Worm (Caenorhabditis elegans) whole organism, young adult: ENCODE results near the gene fem-1.

Experiments
- C06A6.2 ChIP-seq: fragments of 200-800 bp; sonication (Bioruptor generic); conservative IDR thresholded peaks from 2 replicates; pipeline ENCODE4 v1.3.6; 2022; ENCODE audit warnings: missing genetic modification characterization, missing compliant biosample characterization
- F10E7.11 ChIP-seq: sonication (generic microtip); optimal IDR thresholded peaks from 2 replicates; lab custom pipeline; 2017; ENCODE audit warnings: mild to moderate bottlenecking, missing genetic modification characterization, moderate library complexity, missing compliant biosample characterization
- F57C9.4 ChIP-seq: sonication (generic microtip); optimal IDR thresholded peaks from 2 replicates; lab custom pipeline; 2017; ENCODE audit warnings: mild to moderate bottlenecking, missing genetic modification characterization, missing compliant biosample characterization
- K11D2.4 ChIP-seq: fragments of 200-800 bp; sonication (Bioruptor generic); IDR thresholded peaks from 2 replicates; pipeline ENCODE4 v1.3.6; 2022; ENCODE audit warnings: missing genetic modification reagents, missing genetic modification characterization, missing compliant biosample characterization
- Y53F4B.3 ChIP-seq: fragments of 200-800 bp; sonication (Bioruptor generic); IDR thresholded peaks from 2 replicates; pipeline ENCODE4 v1.3.6; 2022; ENCODE audit warnings: missing genetic modification reagents, missing genetic modification characterization, missing compliant biosample characterization
- ZK185.1 ChIP-seq: sonication (generic microtip); optimal IDR thresholded peaks from 2 replicates; lab custom pipeline; 2016; ENCODE audit warnings: mild to moderate bottlenecking, missing genetic modification characterization, missing compliant biosample characterization; ENCODE audit not compliant: poor library complexity, severe bottlenecking
- aptf-3 ChIP-seq: fragments of 200-800 bp; sonication (Bioruptor generic); IDR thresholded peaks from 2 replicates; pipeline ENCODE4 v1.3.6; 2022; ENCODE audit warnings: missing genetic modification characterization, missing compliant biosample characterization
- athp-1 ChIP-seq: sonication (generic microtip); optimal IDR thresholded peaks from 2 replicates; lab custom pipeline; 2017; ENCODE audit warnings: mild to moderate bottlenecking, missing genetic modification characterization, missing compliant biosample characterization
- attf-6 ChIP-seq: fragments of 200-800 bp; sonication (Bioruptor generic); IDR thresholded peaks from 2 replicates; pipeline ENCODE4 v1.3.6; 2022; ENCODE audit warnings: missing genetic modification reagents, missing genetic modification characterization, missing compliant biosample characterization
- bed-1 ChIP-seq: fragments of 200-800 bp; sonication (Bioruptor generic); IDR thresholded peaks from 2 replicates; pipeline ENCODE4 v1.3.6; 2022; ENCODE audit warnings: missing genetic modification reagents, missing genetic modification characterization, missing compliant biosample characterization
- ceh-100 ChIP-seq: fragments of 200-800 bp; sonication (Bioruptor generic); IDR thresholded peaks from 2 replicates; pipeline ENCODE4 v1.3.6; 2022; ENCODE audit warnings: missing genetic modification reagents, missing genetic modification characterization, missing compliant biosample characterization
- ceh-40 ChIP-seq: fragments of 200-800 bp; sonication (Bioruptor generic); IDR thresholded peaks from 2 replicates; pipeline ENCODE4 v1.3.6; 2022; ENCODE audit warnings: missing genetic modification characterization, missing compliant biosample characterization
- ekl-4 ChIP-seq: fragments of 200-800 bp; sonication (Bioruptor generic); IDR thresholded peaks from 2 replicates; pipeline ENCODE4 v1.3.6; 2022; ENCODE audit warnings: missing genetic modification reagents, missing genetic modification characterization, missing compliant biosample characterization
- hsf-1 ChIP-seq: fragments of 200-800 bp; sonication (Bioruptor generic); IDR thresholded peaks from 2 replicates; pipeline ENCODE4 v1.3.6; 2022; ENCODE audit warnings: missing genetic modification reagents, missing genetic modification characterization, missing compliant biosample characterization
- let-526 ChIP-seq: fragments of 200-800 bp; sonication (Bioruptor generic); IDR thresholded peaks from 2 replicates; pipeline ENCODE4 v1.3.6; 2022; ENCODE audit warnings: missing genetic modification reagents, missing genetic modification characterization, missing compliant biosample characterization
- lin-54 ChIP-seq: fragments of 200-800 bp; sonication (Bioruptor generic); optimal IDR thresholded peaks from 2 replicates; lab custom pipeline; 2018; ENCODE audit warnings: mild to moderate bottlenecking, missing genetic modification characterization, missing compliant biosample characterization
- madf-6 ChIP-seq: fragments of 200-800 bp; sonication (Bioruptor generic); IDR thresholded peaks from 2 replicates; pipeline ENCODE4 v1.3.6; 2022; ENCODE audit warnings: missing genetic modification reagents, missing genetic modification characterization, missing compliant biosample characterization
- mel-28 ChIP-seq: sonication (generic microtip); optimal IDR thresholded peaks from 2 replicates; lab custom pipeline; 2016; ENCODE audit warnings: borderline replicate concordance, mild to moderate bottlenecking, missing genetic modification characterization, missing compliant biosample characterization
- mes-4 ChIP-seq: sonication (generic microtip); optimal IDR thresholded peaks from 2 replicates; lab custom pipeline; 2016; ENCODE audit warnings: missing genotype, missing genetic modification characterization, missing compliant biosample characterization
- mxl-1 ChIP-seq: sonication (generic microtip); optimal IDR thresholded peaks from 2 replicates; lab custom pipeline; 2016; ENCODE audit warnings: missing genetic modification characterization, missing compliant biosample characterization
- nhr-120 ChIP-seq: fragments of 200-800 bp; sonication (Bioruptor generic); IDR thresholded peaks from 2 replicates; pipeline ENCODE4 v1.3.6; 2022; ENCODE audit warnings: missing genetic modification characterization, missing compliant biosample characterization
- nhr-179 ChIP-seq: sonication (generic microtip); optimal IDR thresholded peaks from 2 replicates; lab custom pipeline; 2016; ENCODE audit warnings: mild to moderate bottlenecking, missing genetic modification characterization, missing compliant biosample characterization
- nhr-27 ChIP-seq: fragments of 200-800 bp; sonication (Bioruptor generic); optimal IDR thresholded peaks from 2 replicates; lab custom pipeline; 2018; ENCODE audit warnings: mild to moderate bottlenecking, missing genetic modification characterization, moderate library complexity, missing compliant biosample characterization
- repo-1 ChIP-seq: sonication (generic microtip); optimal IDR thresholded peaks from 2 replicates; lab custom pipeline; 2017; ENCODE audit warnings: mild to moderate bottlenecking, missing genetic modification characterization, missing compliant biosample characterization
- sea-2 ChIP-seq: fragments of 200-800 bp; sonication (Bioruptor generic); IDR thresholded peaks from 2 replicates; pipeline ENCODE4 v1.3.6; 2022; ENCODE audit warnings: missing genetic modification characterization, missing compliant biosample characterization
- snpc-4 ChIP-seq, 5 experiments: fragments of 150-350 bp in 1 of 5; sonication (generic microtip) in 4 of 5; optimal IDR thresholded peaks; 2 replicates each; lab custom pipeline; 2014 to 2018; ENCODE audit warnings: missing genetic modification characterization in 5 of 5, missing biosample characterization in 3 of 5, antibody characterized with exemption in 2 of 5, mild to moderate bottlenecking in 2 of 5, missing compliant biosample characterization in 2 of 5, missing genotype in 2 of 5, moderate library complexity in 2 of 5, missing genetic modification reagents in 1 of 5
- somi-1 ChIP-seq: fragments of 200-800 bp; sonication (Bioruptor generic); optimal IDR thresholded peaks from 2 replicates; lab custom pipeline; 2018; ENCODE audit warnings: mild to moderate bottlenecking, missing genetic modification characterization, missing compliant biosample characterization
- sptf-2 ChIP-seq: fragments of 200-800 bp; sonication (Bioruptor generic); optimal IDR thresholded peaks from 2 replicates; lab custom pipeline; 2018; ENCODE audit warnings: mild to moderate bottlenecking, missing genetic modification characterization, missing compliant biosample characterization
- tlf-1 ChIP-seq: fragments of 200-800 bp; sonication (Bioruptor generic); optimal IDR thresholded peaks from 2 replicates; lab custom pipeline; 2018; ENCODE audit warnings: mild to moderate bottlenecking, missing genetic modification characterization, missing compliant biosample characterization
- unc-130 ChIP-seq: sonication (generic microtip); optimal IDR thresholded peaks from 2 replicates; lab custom pipeline; 2016; ENCODE audit warnings: missing genetic modification reagents, missing genetic modification characterization, missing compliant biosample characterization
- xnd-1 ChIP-seq: sonication (generic microtip); optimal IDR thresholded peaks from 2 replicates; lab custom pipeline; 2016; ENCODE audit warnings: missing genotype, missing genetic modification reagents, missing genetic modification characterization, missing compliant biosample characterization
- zim-3 ChIP-seq: sonication (generic microtip); optimal IDR thresholded peaks from 2 replicates; lab custom pipeline; 2017; ENCODE audit warnings: mild to moderate bottlenecking, missing genetic modification characterization, moderate library complexity, missing compliant biosample characterization
- ztf-22 ChIP-seq: fragments of 200-800 bp; sonication (Bioruptor generic); optimal IDR thresholded peaks from 2 replicates; lab custom pipeline; 2018; ENCODE audit warnings: mild to moderate bottlenecking, missing genetic modification characterization, moderate library complexity, missing compliant biosample characterization
- ztf-26 ChIP-seq: sonication (generic microtip); optimal IDR thresholded peaks from 2 replicates; lab custom pipeline; 2017; ENCODE audit warnings: missing genetic modification characterization, missing compliant biosample characterization
- ztf-28 ChIP-seq: fragments of 200-800 bp; sonication (Bioruptor generic); IDR thresholded peaks from 2 replicates; pipeline ENCODE4 v1.3.6; 2022; ENCODE audit warnings: missing genetic modification reagents, missing genetic modification characterization, missing compliant biosample characterization
- ztf-3 ChIP-seq: fragments of 200-800 bp; sonication (Bioruptor generic); optimal IDR thresholded peaks from 2 replicates; lab custom pipeline; 2018; ENCODE audit warnings: mild to moderate bottlenecking, missing genetic modification characterization, missing compliant biosample characterization

Gene fem-1

ce11 chrIV:5580588-5581308, 43.0 kb upstream of the fem-1 start (continued):
- no peak for TF ChIP-seq athp-1 (tag; lab: Kevin White, UChicago)

DNA sequence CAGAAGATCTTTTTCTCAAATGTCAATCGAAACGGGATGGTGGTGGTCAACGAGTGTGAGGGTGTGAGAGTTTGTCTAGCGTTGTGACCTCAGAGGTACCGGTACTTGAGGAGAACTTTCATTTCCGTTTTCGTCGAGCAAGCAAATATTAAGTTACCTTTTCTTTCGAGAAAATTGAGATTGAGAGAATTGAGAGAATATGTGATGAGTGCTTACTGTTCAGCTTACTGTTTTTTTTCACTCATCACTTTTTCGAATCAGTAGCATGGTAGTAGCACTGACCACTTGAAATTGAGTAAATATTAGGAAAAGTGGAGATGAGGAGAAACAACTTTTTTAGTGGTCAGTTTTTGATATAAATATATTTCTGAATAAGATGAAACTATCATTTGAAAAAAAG, 36.3 kb upstream of the fem-1 start, which contains the start of gene T12E12.6:
Gene T12E12.6, minus strand, starts transcription at position 101 of the 400 bp plus-strand sequence.
- no peak for TF ChIP-seq ztf-22 (GFP tag; lab: Kevin White, UChicago)
- no peak for TF ChIP-seq sptf-2
- TF ChIP-seq F57C9.4, result no peak
- no peak for TF ChIP-seq Y53F4B.3
- TF ChIP-seq sea-2 (GFP tag; lab: Robert Waterston, UW), result no peak
- TF ChIP-seq tlf-1 (GFP tag; lab: Kevin White, UChicago), result no peak
- TF ChIP-seq F10E7.11, result no peak
- no peak for TF ChIP-seq ekl-4 (GFP tag; lab: Robert Waterston, UW)
- TF ChIP-seq ZK185.1 (tag; lab: Kevin White, UChicago), result no peak
- no peak for TF ChIP-seq aptf-3
- no peak for TF ChIP-seq lin-54 (GFP tag; lab: Kevin White, UChicago)
- TF ChIP-seq ztf-3 (GFP tag; lab: Kevin White, UChicago), result no peak
- no peak for TF ChIP-seq hsf-1 (GFP tag; lab: Robert Waterston, UW)
- TF ChIP-seq somi-1, result no peak
- TF ChIP-seq ceh-100 (GFP tag; lab: Robert Waterston, UW), result no peak
- no peak for TF ChIP-seq mes-4 (tag; lab: Kevin White, UChicago)
- TF ChIP-seq mxl-1 (tag; lab: Kevin White, UChicago), result no peak
- TF ChIP-seq mel-28 (tag; lab: Kevin White, UChicago), result no peak
- TF ChIP-seq, all 124 proteins: peak for 0

DNA sequence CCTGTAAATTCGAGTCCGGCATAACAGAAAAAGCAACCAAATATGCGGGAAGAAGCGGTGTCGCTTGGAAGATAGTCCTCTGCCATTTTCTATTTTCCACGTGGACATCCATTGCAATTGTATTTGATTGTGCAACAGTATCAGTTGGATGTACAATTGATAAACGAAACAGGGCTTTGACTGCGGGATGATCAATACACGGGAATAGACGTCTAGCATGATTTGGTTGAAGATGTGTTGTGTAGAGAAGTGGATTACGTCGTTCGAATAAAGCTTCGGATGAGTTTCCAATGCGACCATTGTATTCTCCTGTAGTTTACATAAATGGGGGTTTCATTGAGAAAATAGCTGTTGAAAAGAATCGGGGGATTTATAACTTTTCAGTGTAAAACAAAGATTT, 34.9 kb upstream of the fem-1 start:
- no peak for TF ChIP-seq ceh-40 (GFP tag; lab: Robert Waterston, UW)

ce11 chrIV:5565105-5565504, 27.3 kb upstream of the fem-1 start:
- TF ChIP-seq nhr-120 (GFP tag; lab: Robert Waterston, UW), result no peak
- TF ChIP-seq snpc-4 (GFP tag; optimal IDR thresholded peaks at IDR 0.05; lab: Kevin White, UChicago), result no peak
- TF ChIP-seq snpc-4 (tag; optimal IDR thresholded peaks at IDR 0.05; lab: Kevin White, UChicago), result peak in 2 of 4 experiments; percentile 2 to 19

DNA sequence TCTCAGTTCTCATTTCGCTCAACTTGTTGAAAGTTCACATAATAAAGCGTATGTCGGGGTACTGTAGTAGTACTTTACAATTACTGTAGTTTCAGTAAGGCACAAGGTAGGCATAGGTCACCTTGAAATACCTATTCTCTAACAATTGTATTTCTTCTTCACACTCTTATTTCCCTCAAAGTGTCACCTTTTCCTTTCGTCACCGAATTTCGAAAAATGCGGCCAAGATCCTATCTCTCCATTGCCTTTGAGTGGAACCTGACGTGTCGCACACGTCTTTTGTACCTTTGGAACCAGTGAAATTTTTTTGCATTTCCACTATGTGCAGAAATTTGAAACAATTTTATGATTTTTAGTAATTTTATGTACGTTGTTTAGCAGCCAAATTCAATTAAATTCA, 26.5 kb upstream of the fem-1 start:
- TF ChIP-seq let-526 (GFP tag; lab: Robert Waterston, UW) (no peak), nhr-179 (tag; lab: Kevin White, UChicago) (no peak), xnd-1 (tag; lab: Kevin White, UChicago) (no peak), ztf-26 (no peak), C06A6.2 (no peak), unc-130 (no peak), K11D2.4 (GFP tag; lab: Robert Waterston, UW) (no peak), zim-3 (no peak), ztf-28 (GFP tag; lab: Robert Waterston, UW) (no peak), attf-6 (GFP tag; lab: Robert Waterston, UW) (no peak), madf-6 (no peak), nhr-27 (tag; lab: Kevin White, UChicago) (no peak), snpc-4 (GFP tag; optimal IDR thresholded peaks at IDR 0.05; lab: Kevin White, UChicago) (no peak), snpc-4 (tag; optimal IDR thresholded peaks at IDR 0.05; lab: Kevin White, UChicago) (no peak), bed-1 (GFP tag; lab: Robert Waterston, UW) (no peak), repo-1 (no peak)
